Fruit fly (Drosophila melanogaster) whole organism, embryonic: Measurements from ENCODE around the gene CG13088.

Source experiments
- Ada2b ChIP-seq: fragments of 200-800 bp; sonication (Bioruptor generic); IDR thresholded peaks from 2 replicates; pipeline ENCODE4 v1.3.6; 2022; ENCODE audit warnings: missing biosample characterization, missing genetic modification characterization
- Blimp-1 ChIP-seq: fragments of 200-800 bp; sonication (Bioruptor generic); optimal IDR thresholded peaks from 3 replicates; lab custom pipeline; 2018; ENCODE audit warnings: missing biosample characterization, missing genetic modification characterization, mild to moderate bottlenecking, moderate library complexity, missing genetic modification reagents
- CG10209 ChIP-seq: fragments of 200-800 bp; sonication (Bioruptor generic); optimal IDR thresholded peaks from 3 replicates; lab custom pipeline; 2017; ENCODE audit warnings: missing biosample characterization, mild to moderate bottlenecking, missing genetic modification characterization, missing genetic modification reagents
- CG10979 ChIP-seq: fragments of 200-800 bp; sonication (Bioruptor generic); optimal IDR thresholded peaks from 2 replicates; lab custom pipeline; 2018; ENCODE audit warnings: missing biosample characterization, mild to moderate bottlenecking, missing genetic modification characterization, moderate library complexity
- CG11247 ChIP-seq: fragments of 200-800 bp; sonication (Bioruptor generic); IDR thresholded peaks from 2 replicates; pipeline ENCODE4 v1.3.6; 2022; ENCODE audit warnings: missing biosample characterization, missing genetic modification characterization
- CG11398 ChIP-seq: fragments of 200-800 bp; sonication (Bioruptor generic); optimal IDR thresholded peaks from 2 replicates; lab custom pipeline; 2016; ENCODE audit warnings: missing biosample characterization, missing genetic modification characterization
- CG11723 ChIP-seq: fragments of 200-800 bp; sonication (Bioruptor generic); optimal IDR thresholded peaks from 2 replicates; lab custom pipeline; 2017; ENCODE audit warnings: missing biosample characterization, mild to moderate bottlenecking, missing genetic modification characterization
- CG12104 ChIP-seq: fragments of 200-800 bp; sonication (Bioruptor generic); optimal IDR thresholded peaks from 3 replicates; lab custom pipeline; 2016; ENCODE audit warnings: missing biosample characterization, missing genetic modification characterization
- CG14441 ChIP-seq: fragments of 200-800 bp; sonication (Bioruptor generic); IDR thresholded peaks from 2 replicates; pipeline ENCODE4 v1.3.6; 2022; ENCODE audit warnings: missing biosample characterization, missing genetic modification characterization
- CG17912 ChIP-seq: fragments of 200-800 bp; sonication (Bioruptor generic); optimal IDR thresholded peaks from 2 replicates; lab custom pipeline; 2018; ENCODE audit warnings: missing biosample characterization, mild to moderate bottlenecking, missing genetic modification characterization
- CG18599 ChIP-seq: fragments of 200-800 bp; sonication (Bioruptor generic); optimal IDR thresholded peaks from 3 replicates; lab custom pipeline; 2017; ENCODE audit warnings: missing biosample characterization, missing genetic modification characterization, mild to moderate bottlenecking, moderate library complexity, missing genetic modification reagents
- CG2202 ChIP-seq: fragments of 200-800 bp; sonication (Bioruptor generic); optimal IDR thresholded peaks from 2 replicates; lab custom pipeline; 2018; ENCODE audit warnings: missing biosample characterization, mild to moderate bottlenecking, missing genetic modification characterization
- CG2678 ChIP-seq: fragments of 200-800 bp; sonication (Bioruptor generic); optimal IDR thresholded peaks from 3 replicates; lab custom pipeline; 2019; ENCODE audit warnings: missing biosample characterization, mild to moderate bottlenecking, missing genetic modification characterization, moderate library complexity
- CG30403 ChIP-seq: fragments of 200-800 bp; sonication (Bioruptor generic); optimal IDR thresholded peaks from 3 replicates; lab custom pipeline; 2016; ENCODE audit warnings: missing biosample characterization, missing genetic modification characterization
- CG31388 ChIP-seq: fragments of 200-800 bp; sonication (Bioruptor generic); optimal IDR thresholded peaks from 2 replicates; lab custom pipeline; 2016; ENCODE audit warnings: missing biosample characterization, missing genetic modification characterization
- CG32532 ChIP-seq: fragments of 200-800 bp; sonication (Bioruptor generic); IDR thresholded peaks from 2 replicates; pipeline ENCODE4 v1.3.6; 2022; ENCODE audit warnings: missing biosample characterization, missing genetic modification characterization
- CG34224 ChIP-seq: fragments of 200-800 bp; sonication (Bioruptor generic); IDR thresholded peaks from 3 replicates; pipeline ENCODE4 v1.3.6; 2022; ENCODE audit warnings: missing biosample characterization, missing genetic modification characterization; ENCODE audit not compliant: partially characterized antibody
- CG4617 ChIP-seq: fragments of 200-800 bp; sonication (Bioruptor generic); optimal IDR thresholded peaks from 3 replicates; lab custom pipeline; 2016; ENCODE audit warnings: missing biosample characterization, missing genetic modification characterization, borderline replicate concordance
- CG6813 ChIP-seq: fragments of 200-800 bp; sonication (Bioruptor generic); optimal IDR thresholded peaks from 2 replicates; lab custom pipeline; 2017; ENCODE audit warnings: missing biosample characterization, missing genetic modification characterization, mild to moderate bottlenecking, moderate library complexity, missing genetic modification reagents
- CG9437 ChIP-seq: fragments of 200-800 bp; sonication (Bioruptor generic); optimal IDR thresholded peaks from 2 replicates; lab custom pipeline; 2018; ENCODE audit warnings: missing biosample characterization, mild to moderate bottlenecking, missing genetic modification characterization
- CG9876 ChIP-seq: fragments of 200-800 bp; sonication (Bioruptor generic); optimal IDR thresholded peaks from 2 replicates; lab custom pipeline; 2016; ENCODE audit warnings: missing biosample characterization, missing genetic modification characterization
- CG9932 ChIP-seq: fragments of 200-800 bp; sonication (Bioruptor generic); IDR thresholded peaks from 2 replicates; pipeline ENCODE4 v1.3.6; 2022; ENCODE audit warnings: missing biosample characterization, missing genetic modification characterization
- D ChIP-seq, 2 experiments: fragments of 200-800 bp in 1 of 2; fragments of >200 bp in 1 of 2; sonication (Bioruptor generic) in 1 of 2; optimal IDR thresholded peaks; 2 replicates in 1 of 2; 3 replicates in 1 of 2; lab custom pipeline; 2017; ENCODE audit warnings: mild to moderate bottlenecking in 1 of 2, missing biosample characterization in 1 of 2, missing genetic modification characterization in 1 of 2, missing genetic modification reagents in 1 of 2
- Dfd ChIP-seq, 2 experiments: fragments of >200 bp; optimal IDR thresholded peaks; 2 replicates each; lab custom pipeline; 2017; ENCODE audit warnings: missing biosample characterization in 2 of 2, missing genetic modification characterization in 2 of 2
- Fer3 ChIP-seq: fragments of 200-800 bp; sonication (Bioruptor generic); optimal IDR thresholded peaks from 2 replicates; lab custom pipeline; 2018; ENCODE audit warnings: missing biosample characterization, mild to moderate bottlenecking, missing genetic modification characterization, moderate library complexity
- Hr78 ChIP-seq, 2 experiments: fragments of 200-800 bp in 1 of 2; fragments of >200 bp in 1 of 2; sonication (Bioruptor generic) in 1 of 2; optimal IDR thresholded peaks; 2 replicates each; lab custom pipeline; 2017 to 2019; ENCODE audit warnings: missing biosample characterization in 2 of 2, missing genetic modification characterization in 2 of 2, mild to moderate bottlenecking in 1 of 2, moderate library complexity in 1 of 2
- Neu2 ChIP-seq: fragments of 200-800 bp; sonication (Bioruptor generic); optimal IDR thresholded peaks from 3 replicates; lab custom pipeline; 2016; ENCODE audit warnings: missing biosample characterization, missing genetic modification characterization, borderline replicate concordance
- PHDP ChIP-seq: fragments of 200-800 bp; sonication (Bioruptor generic); optimal IDR thresholded peaks from 3 replicates; lab custom pipeline; 2018; ENCODE audit warnings: missing biosample characterization, mild to moderate bottlenecking, missing genetic modification characterization, moderate library complexity
- Spps ChIP-seq: fragments of 200-800 bp; sonication (Bioruptor generic); optimal IDR thresholded peaks from 2 replicates; lab custom pipeline; 2018; ENCODE audit warnings: missing biosample characterization, mild to moderate bottlenecking, missing genetic modification characterization
- Sry-β ChIP-seq: fragments of 200-800 bp; sonication (Bioruptor generic); optimal IDR thresholded peaks from 2 replicates; lab custom pipeline; 2018; ENCODE audit warnings: missing biosample characterization, mild to moderate bottlenecking, missing genetic modification characterization, moderate library complexity
- bab2 ChIP-seq: fragments of 200-800 bp; sonication (Bioruptor generic); optimal IDR thresholded peaks from 2 replicates; lab custom pipeline; 2016; ENCODE audit warnings: missing biosample characterization, missing genetic modification characterization
- bcd ChIP-seq: fragments of 200-800 bp; sonication (Bioruptor generic); optimal IDR thresholded peaks from 2 replicates; lab custom pipeline; 2017; ENCODE audit warnings: missing biosample characterization, mild to moderate bottlenecking, missing genetic modification characterization
- crp ChIP-seq, 2 experiments: fragments of 200-800 bp; sonication (Bioruptor generic); optimal IDR thresholded peaks; 2 replicates in 1 of 2; 3 replicates in 1 of 2; lab custom pipeline; 2017; ENCODE audit warnings: missing biosample characterization in 2 of 2, missing genetic modification characterization in 2 of 2, mild to moderate bottlenecking in 1 of 2, moderate library complexity in 1 of 2
- disco-r ChIP-seq: fragments of 200-800 bp; sonication (Bioruptor generic); optimal IDR thresholded peaks from 2 replicates; lab custom pipeline; 2016; ENCODE audit warnings: missing biosample characterization, missing genetic modification characterization
- ems ChIP-seq: fragments of 200-800 bp; sonication (Bioruptor generic); optimal IDR thresholded peaks from 3 replicates; lab custom pipeline; 2016; ENCODE audit warnings: missing biosample characterization, missing genetic modification characterization
- fd96Cb ChIP-seq: fragments of 200-800 bp; sonication (Bioruptor generic); optimal IDR thresholded peaks from 2 replicates; lab custom pipeline; 2018; ENCODE audit warnings: missing biosample characterization, mild to moderate bottlenecking, missing genetic modification characterization, moderate library complexity
- h ChIP-seq: fragments of >200 bp; optimal IDR thresholded peaks from 2 replicates; lab custom pipeline; 2017
- otp ChIP-seq: fragments of 200-800 bp; sonication (Bioruptor generic); IDR thresholded peaks from 3 replicates; pipeline ENCODE4, ENCODE4 v1.3.6; 2022; ENCODE audit warnings: missing biosample characterization, missing genetic modification characterization
- peb ChIP-seq: fragments of 200-800 bp; sonication (Bioruptor generic); IDR thresholded peaks from 2 replicates; pipeline ENCODE4 v1.3.6; 2022; ENCODE audit warnings: missing biosample characterization, missing genetic modification characterization
- pzg ChIP-seq: fragments of 200-800 bp; sonication (Bioruptor generic); optimal IDR thresholded peaks from 3 replicates; lab custom pipeline; 2018; ENCODE audit warnings: missing biosample characterization, mild to moderate bottlenecking, missing genetic modification characterization, moderate library complexity
- sima ChIP-seq: fragments of 200-800 bp; sonication (Bioruptor generic); optimal IDR thresholded peaks from 2 replicates; lab custom pipeline; 2016; ENCODE audit warnings: missing biosample characterization, missing genetic modification characterization
- sisA ChIP-seq: fragments of 200-800 bp; sonication (Bioruptor generic); IDR thresholded peaks from 2 replicates; pipeline ENCODE4 v1.3.6; 2022; ENCODE audit warnings: missing biosample characterization, missing genetic modification characterization
- slou ChIP-seq: fragments of 200-800 bp; sonication (Bioruptor generic); optimal IDR thresholded peaks from 3 replicates; lab custom pipeline; 2016; ENCODE audit warnings: missing biosample characterization, missing genetic modification characterization
- sug ChIP-seq: fragments of 200-800 bp; optimal IDR thresholded peaks from 2 replicates; lab custom pipeline; 2019; ENCODE audit warnings: missing biosample characterization, mild to moderate bottlenecking, missing genetic modification characterization, moderate library complexity
- toy ChIP-seq: fragments of 200-800 bp; sonication (Bioruptor generic); IDR thresholded peaks from 2 replicates; pipeline ENCODE4 v1.3.6; 2022; ENCODE audit warnings: missing biosample characterization, missing genetic modification characterization
- tup ChIP-seq: fragments of 200-800 bp; sonication (Bioruptor generic); optimal IDR thresholded peaks from 2 replicates; lab custom pipeline; 2016; ENCODE audit warnings: missing biosample characterization, mild to moderate bottlenecking, missing genetic modification characterization, moderate library complexity
- twi ChIP-seq: fragments of 200-800 bp; optimal IDR thresholded peaks from 2 replicates; lab custom pipeline; 2019; ENCODE audit warnings: missing biosample characterization, mild to moderate bottlenecking, missing genetic modification characterization, moderate library complexity
- vvl ChIP-seq: fragments of 200-800 bp; sonication (Bioruptor generic); IDR thresholded peaks from 2 replicates; pipeline ENCODE4 v1.3.6; 2022; ENCODE audit warnings: missing biosample characterization, missing genetic modification characterization

Gene CG13088

dm6 chr2L:8534515-8535295 lies 45.9 kb downstream of the CG13088 start (continued):
- TF ChIP-seq CG17912 (GFP tag; lab: Kevin White, UChicago) (peak; percentile 85), tup (GFP tag; lab: Kevin White, UChicago) (peak; percentile 81), CG2678 (peak; percentile 97), toy (GFP tag; lab: Robert Waterston, UW) (0 out of 2 replicates have a peak, but pooled peaks have one; percentile 33), h (no peak), pzg (GFP tag; lab: Kevin White, UChicago) (no peak), otp (peak; percentile 92), Hr78 (GFP tag; optimal IDR thresholded peaks at IDR 0.05; lab: Kevin White, UChicago) (peak in 1 of 2 experiments; percentile 86), Spps (tag; lab: Kevin White, UChicago) (peak; percentile 94), D (optimal IDR thresholded peaks at IDR 0.05; lab: Kevin White, UChicago) (no peak), D (GFP tag; optimal IDR thresholded peaks at IDR 0.05; lab: Kevin White, UChicago) (peak; percentile 96), CG34224 (peak; percentile 31; the same call in 2 of the 3 replicates), twi (tag; lab: Kevin White, UChicago) (peak; percentile 91), CG11723 (GFP tag; lab: Kevin White, UChicago) (peak; percentile 87), ems (GFP tag; lab: Kevin White, UChicago) (peak; percentile 90), CG11247 (peak; percentile 79), peb (GFP tag; lab: Robert Waterston, UW) (peak; percentile 95), CG9437 (GFP tag; lab: Kevin White, UChicago) (peak; percentile 70), disco-r (GFP tag; lab: Kevin White, UChicago) (peak; percentile 88), CG9932 (GFP tag; lab: Robert Waterston, UW) (peak; percentile 61), Blimp-1 (GFP tag; lab: Kevin White, UChicago) (peak; percentile 96), Sry-β (GFP tag; lab: Kevin White, UChicago) (peak; percentile 64), CG4617 (GFP tag; lab: Kevin White, UChicago) (peak; percentile 88), Ada2b (GFP tag; lab: Robert Waterston, UW) (peak; percentile 93), CG32532 (GFP tag; lab: Robert Waterston, UW) (peak; percentile 75), CG30403 (GFP tag; lab: Kevin White, UChicago) (peak; percentile 91), CG9876 (peak; percentile 39), sisA (GFP tag; lab: Robert Waterston, UW) (peak; percentile 97), sug (tag; lab: Kevin White, UChicago) (peak; percentile 78), CG10209 (GFP tag; lab: Kevin White, UChicago) (peak; percentile 92), CG18599 (GFP tag; lab: Kevin White, UChicago) (peak; percentile 89), vvl (GFP tag; lab: Robert Waterston, UW) (peak; percentile 97), bcd (GFP tag; lab: Kevin White, UChicago) (peak; percentile 94), CG14441 (GFP tag; lab: Robert Waterston, UW) (peak; percentile 95), crp (GFP tag; optimal IDR thresholded peaks at IDR 0.05; lab: Kevin White, UChicago) (peak; percentile 15 to 68), CG10979 (tag; lab: Kevin White, UChicago) (peak; percentile 97), bab2 (GFP tag; lab: Kevin White, UChicago) (peak; percentile 83), Neu2 (GFP tag; lab: Kevin White, UChicago) (no peak), CG2202 (tag; lab: Kevin White, UChicago) (peak; percentile 89), Fer3 (tag; lab: Kevin White, UChicago) (peak; percentile 93), CG6813 (GFP tag; lab: Kevin White, UChicago) (peak; percentile 89), CG31388 (peak; percentile 90), fd96Cb (tag; lab: Kevin White, UChicago) (peak; percentile 98), CG11398 (GFP tag; lab: Kevin White, UChicago) (peak; percentile 69), Dfd (GFP tag; optimal IDR thresholded peaks at IDR 0.05; lab: Kevin White, UChicago) (no peak), sima (GFP tag; lab: Kevin White, UChicago) (peak; percentile 7), CG12104 (GFP tag; lab: Kevin White, UChicago) (peak; percentile 91), slou (peak; percentile 69), PHDP (tag; lab: Kevin White, UChicago) (peak; percentile 96)
